Worm (Caenorhabditis elegans): ENCODE data around the gene pdzd-8.

- no peak for TF ChIP-seq nhr-12 (tag; optimal IDR thresholded peaks at IDR 0.05)
- no peak for TF ChIP-seq nhr-28 (tag; optimal IDR thresholded peaks at IDR 0.05)
Observed at ce11 chrIV:8925990-8926389, 49.3 kb upstream of the pdzd-8 start, which contains the start of the genes D1046.2 and cfim-2.

Measured in whole organism, mixed stage, embryonic.